Worm (Caenorhabditis elegans) whole organism, young adult: Measurements from ENCODE around the gene ddn-1.
A peak's percentile ranks its signal among the peaks of the same experiment; 100 is the strongest.

Experiments used
- B0019.2 ChIP-seq: fragments of 200-800 bp; sonication (Bioruptor generic); conservative IDR thresholded peaks from 2 replicates; pipeline ENCODE4 v1.3.6; 2022; ENCODE audit warnings: missing genetic modification reagents, missing genetic modification characterization, missing compliant biosample characterization
- B0336.3 ChIP-seq: fragments of 200-800 bp; sonication (Bioruptor generic); IDR thresholded peaks from 2 replicates; pipeline ENCODE4 v1.3.6; 2022; ENCODE audit warnings: missing genetic modification characterization, missing compliant biosample characterization
- D2030.7 ChIP-seq: fragments of 200-800 bp; sonication (Bioruptor generic); IDR thresholded peaks from 2 replicates; pipeline ENCODE4 v1.3.6; 2022; ENCODE audit warnings: missing genetic modification reagents, missing genetic modification characterization, missing compliant biosample characterization
- F39B2.1 ChIP-seq: fragments of 200-800 bp; sonication (Bioruptor generic); IDR thresholded peaks from 2 replicates; pipeline ENCODE4 v1.3.6; 2022; ENCODE audit warnings: missing genetic modification reagents, missing genetic modification characterization, missing compliant biosample characterization
- F57C9.4 ChIP-seq: sonication (generic microtip); optimal IDR thresholded peaks from 2 replicates; lab custom pipeline; 2017; ENCODE audit warnings: mild to moderate bottlenecking, missing genetic modification characterization, missing compliant biosample characterization
- K12H6.12 ChIP-seq: fragments of 200-800 bp; sonication (Bioruptor generic); optimal IDR thresholded peaks from 2 replicates; lab custom pipeline; 2018; ENCODE audit warnings: mild to moderate bottlenecking, missing genetic modification characterization, missing compliant biosample characterization
- T07F8.4 ChIP-seq: sonication (generic microtip); optimal IDR thresholded peaks from 2 replicates; lab custom pipeline; 2016; ENCODE audit warnings: mild to moderate bottlenecking, missing genetic modification characterization, moderate library complexity, missing compliant biosample characterization
- Y67H2A.10 ChIP-seq: fragments of 200-800 bp; sonication (Bioruptor generic); conservative IDR thresholded peaks from 2 replicates; pipeline ENCODE4 v1.3.6; 2022; ENCODE audit warnings: missing genetic modification reagents, missing genetic modification characterization, missing compliant biosample characterization
- aptf-3 ChIP-seq: fragments of 200-800 bp; sonication (Bioruptor generic); IDR thresholded peaks from 2 replicates; pipeline ENCODE4 v1.3.6; 2022; ENCODE audit warnings: missing genetic modification characterization, missing compliant biosample characterization
- attf-5 ChIP-seq: fragments of 200-800 bp; sonication (Bioruptor generic); optimal IDR thresholded peaks from 2 replicates; lab custom pipeline; 2018; ENCODE audit warnings: mild to moderate bottlenecking, missing genetic modification characterization, missing compliant biosample characterization
- cebp-1 ChIP-seq, 2 experiments: fragments of 200-800 bp in 1 of 2; sonication (Bioruptor generic) in 1 of 2; sonication (generic microtip) in 1 of 2; IDR thresholded peaks in 1 of 2; optimal IDR thresholded peaks in 1 of 2; 2 replicates each; pipeline versions ENCODE4 v1.3.6 to Lab custom; 2017 to 2022; ENCODE audit warnings: missing compliant biosample characterization in 2 of 2, missing genetic modification characterization in 2 of 2, mild to moderate bottlenecking in 1 of 2, missing genetic modification reagents in 1 of 2, moderate library complexity in 1 of 2
- ceh-27 ChIP-seq: fragments of 200-800 bp; sonication (Bioruptor generic); optimal IDR thresholded peaks from 2 replicates; lab custom pipeline; 2018; ENCODE audit warnings: mild to moderate bottlenecking, missing genetic modification characterization, moderate library complexity, missing compliant biosample characterization
- ceh-58 ChIP-seq: fragments of 200-800 bp; sonication (Bioruptor generic); IDR thresholded peaks from 2 replicates; pipeline ENCODE4 v1.3.6; 2022; ENCODE audit warnings: missing genetic modification characterization, missing compliant biosample characterization
- egl-18 ChIP-seq: fragments of 200-800 bp; sonication (Bioruptor generic); IDR thresholded peaks from 2 replicates; pipeline ENCODE4 v1.3.6; 2022; ENCODE audit warnings: missing genetic modification reagents, missing genetic modification characterization, missing compliant biosample characterization
- gei-17 ChIP-seq: fragments of 200-800 bp; sonication (Bioruptor generic); optimal IDR thresholded peaks from 2 replicates; lab custom pipeline; 2018; ENCODE audit warnings: mild to moderate bottlenecking, missing genetic modification characterization, missing compliant biosample characterization
- hsf-1 ChIP-seq: fragments of 200-800 bp; sonication (Bioruptor generic); IDR thresholded peaks from 2 replicates; pipeline ENCODE4 v1.3.6; 2022; ENCODE audit warnings: missing genetic modification reagents, missing genetic modification characterization, missing compliant biosample characterization
- lag-1 ChIP-seq: fragments of 200-800 bp; sonication (Bioruptor generic); IDR thresholded peaks from 2 replicates; pipeline ENCODE4 v1.3.6; 2022; ENCODE audit warnings: missing genetic modification reagents, missing genetic modification characterization, missing compliant biosample characterization
- let-607 ChIP-seq, 2 experiments: fragments of 200-800 bp in 1 of 2; sonication (Bioruptor generic) in 1 of 2; sonication (generic microtip) in 1 of 2; optimal IDR thresholded peaks; 2 replicates each; lab custom pipeline; 2016 to 2018; ENCODE audit warnings: mild to moderate bottlenecking in 2 of 2, missing compliant biosample characterization in 2 of 2, missing genetic modification characterization in 2 of 2, moderate library complexity in 2 of 2, missing genotype in 1 of 2
- lin-26 ChIP-seq: fragments of 200-800 bp; sonication (Bioruptor generic); IDR thresholded peaks from 2 replicates; pipeline ENCODE4 v1.3.6; 2022; ENCODE audit warnings: missing genetic modification reagents, missing genetic modification characterization, missing compliant biosample characterization
- lin-35 ChIP-seq, 3 experiments: fragments of 150-350 bp in 2 of 3; sonication (generic microtip) in 1 of 3; optimal IDR thresholded peaks; 2 replicates each; lab custom pipeline; 2014 to 2018; ENCODE audit warnings: missing biosample characterization in 3 of 3, missing genetic modification characterization in 3 of 3, missing genetic modification reagents in 3 of 3
- lin-40 ChIP-seq: sonication (generic microtip); optimal IDR thresholded peaks from 2 replicates; lab custom pipeline; 2016; ENCODE audit warnings: missing genetic modification characterization, mild to moderate bottlenecking, missing compliant biosample characterization, missing genotype, missing genetic modification reagents
- lsl-1 ChIP-seq: fragments of 200-800 bp; sonication (Bioruptor generic); optimal IDR thresholded peaks from 2 replicates; lab custom pipeline; 2018; ENCODE audit warnings: mild to moderate bottlenecking, missing genetic modification characterization, moderate library complexity, missing compliant biosample characterization
- madf-10 ChIP-seq: sonication (generic microtip); optimal IDR thresholded peaks from 2 replicates; lab custom pipeline; 2016; ENCODE audit warnings: mild to moderate bottlenecking, missing genetic modification characterization, missing compliant biosample characterization
- madf-6 ChIP-seq: fragments of 200-800 bp; sonication (Bioruptor generic); IDR thresholded peaks from 2 replicates; pipeline ENCODE4 v1.3.6; 2022; ENCODE audit warnings: missing genetic modification reagents, missing genetic modification characterization, missing compliant biosample characterization
- nfya-2 ChIP-seq: fragments of 200-800 bp; sonication (Bioruptor generic); IDR thresholded peaks from 2 replicates; pipeline ENCODE4 v1.3.6; 2022; ENCODE audit warnings: missing genetic modification reagents, missing genetic modification characterization, missing compliant biosample characterization
- nhr-179 ChIP-seq: sonication (generic microtip); optimal IDR thresholded peaks from 2 replicates; lab custom pipeline; 2016; ENCODE audit warnings: mild to moderate bottlenecking, missing genetic modification characterization, missing compliant biosample characterization
- nhr-80 ChIP-seq: sonication (generic microtip); optimal IDR thresholded peaks from 2 replicates; lab custom pipeline; 2016; ENCODE audit warnings: missing genetic modification characterization, missing compliant biosample characterization
- pha-4 ChIP-seq: fragments of 150-350 bp; sonication (generic microtip); optimal IDR thresholded peaks from 2 replicates; lab custom pipeline; 2014; ENCODE audit warnings: missing biosample characterization, missing genetic modification reagents, missing genetic modification characterization
- snpc-1.3 ChIP-seq: sonication (generic microtip); optimal IDR thresholded peaks from 2 replicates; lab custom pipeline; 2017; ENCODE audit warnings: missing genetic modification characterization, mild to moderate bottlenecking, missing compliant biosample characterization, antibody characterized with exemption, moderate library complexity, missing genotype, missing genetic modification reagents; ENCODE audit not compliant: insufficient read depth
- tbx-9 ChIP-seq: sonication (generic microtip); optimal IDR thresholded peaks from 2 replicates; lab custom pipeline; 2016; ENCODE audit warnings: borderline replicate concordance, missing genetic modification characterization, inconsistent platforms, missing compliant biosample characterization
- ztf-18 ChIP-seq: sonication (generic microtip); optimal IDR thresholded peaks from 2 replicates; lab custom pipeline; 2016; ENCODE audit warnings: missing genotype, mild to moderate bottlenecking, missing genetic modification characterization, missing compliant biosample characterization
- ztf-22 ChIP-seq: fragments of 200-800 bp; sonication (Bioruptor generic); optimal IDR thresholded peaks from 2 replicates; lab custom pipeline; 2018; ENCODE audit warnings: mild to moderate bottlenecking, missing genetic modification characterization, moderate library complexity, missing compliant biosample characterization
- ztf-3 ChIP-seq: fragments of 200-800 bp; sonication (Bioruptor generic); optimal IDR thresholded peaks from 2 replicates; lab custom pipeline; 2018; ENCODE audit warnings: mild to moderate bottlenecking, missing genetic modification characterization, missing compliant biosample characterization

The ddn-1 gene

ce11 chrV:8798470-8798869, 38.2 kb upstream of the ddn-1 start:
- TF ChIP-seq Y67H2A.10 (GFP tag; lab: Robert Waterston, UW) (no peak), egl-18 (GFP tag; lab: Robert Waterston, UW) (no peak), cebp-1 (GFP tag; IDR thresholded peaks at IDR 0.05; lab: Robert Waterston, UW) (no peak), cebp-1 (tag; optimal IDR thresholded peaks at IDR 0.05; lab: Kevin White, UChicago) (no peak), K12H6.12 (tag; lab: Kevin White, UChicago) (no peak), lin-26 (GFP tag; lab: Robert Waterston, UW) (no peak), T07F8.4 (tag; lab: Kevin White, UChicago) (no peak), gei-17 (no peak), hsf-1 (GFP tag; lab: Robert Waterston, UW) (no peak), ztf-3 (GFP tag; lab: Kevin White, UChicago) (no peak), madf-10 (no peak), B0019.2 (GFP tag; lab: Robert Waterston, UW) (no peak), lin-35 (GFP tag; optimal IDR thresholded peaks at IDR 0.05; lab: Kevin White, UChicago) (no peak)

- no peak for TF ChIP-seq lin-35 (GFP tag; optimal IDR thresholded peaks at IDR 0.05; lab: Kevin White, UChicago)
- TF ChIP-seq pha-4 (tag; lab: Kevin White, UChicago) = no peak
- no peak for TF ChIP-seq B0336.3 (GFP tag; lab: Robert Waterston, UW)
- no peak for TF ChIP-seq ceh-27 (GFP tag; lab: Kevin White, UChicago)
- TF ChIP-seq F57C9.4 (tag; lab: Kevin White, UChicago) = no peak
- no peak for TF ChIP-seq ztf-18 (tag; lab: Kevin White, UChicago)
- TF ChIP-seq lin-40 (tag; lab: Kevin White, UChicago) = no peak
- no peak for TF ChIP-seq lsl-1
- no peak for TF ChIP-seq ztf-22 (GFP tag; lab: Kevin White, UChicago)
- TF ChIP-seq snpc-1.3 (tag; lab: Kevin White, UChicago) = no peak
- TF ChIP-seq aptf-3 (GFP tag; lab: Robert Waterston, UW) = no peak
- no peak for TF ChIP-seq ceh-58 (GFP tag; lab: Robert Waterston, UW)
- no peak for TF ChIP-seq madf-6
- TF ChIP-seq F39B2.1 (GFP tag; lab: Robert Waterston, UW) = no peak
- no peak for TF ChIP-seq D2030.7 (GFP tag; lab: Robert Waterston, UW)
- no peak for TF ChIP-seq nhr-179
Measured at ce11 chrV:8796889-8797288, 36.6 kb upstream of the ddn-1 start.

ce11 chrV:8796246-8796645, 35.9 kb upstream of the ddn-1 start:
- no peak for TF ChIP-seq ztf-22 (GFP tag; lab: Kevin White, UChicago)
- no peak for TF ChIP-seq B0336.3 (GFP tag; lab: Robert Waterston, UW)
- no peak for TF ChIP-seq tbx-9 (tag; lab: Kevin White, UChicago)
- TF ChIP-seq gei-17 = no peak
- TF ChIP-seq nhr-80 (tag; lab: Kevin White, UChicago) = peak; percentile 52

- TF ChIP-seq let-607 (tag; optimal IDR thresholded peaks at IDR 0.05; lab: Kevin White, UChicago) (no peak), lag-1 (GFP tag; lab: Robert Waterston, UW) (no peak), nhr-80 (tag; lab: Kevin White, UChicago) (peak; percentile 4), nfya-2 (GFP tag; lab: Robert Waterston, UW) (no peak), attf-5 (GFP tag; lab: Kevin White, UChicago) (no peak), B0019.2 (GFP tag; lab: Robert Waterston, UW) (no peak)
Measured at ce11 chrV:8795499-8795898, 35.2 kb upstream of the ddn-1 start.
